Worm (Caenorhabditis elegans) whole organism, L4 larva: Measurements from ENCODE around the gene lact-7.

Source experiments
- ZK546.5 ChIP-seq, 2 experiments: sonication (generic microtip); optimal IDR thresholded peaks; 2 replicates each; lab custom pipeline; 2017; ENCODE audit warnings: missing biosample characterization in 2 of 2, missing genetic modification characterization in 2 of 2
- cey-2 ChIP-seq: sonication (generic microtip); optimal IDR thresholded peaks from 3 replicates; lab custom pipeline; 2017; ENCODE audit warnings: missing genetic modification characterization, mild to moderate bottlenecking, missing compliant biosample characterization, antibody characterized with exemption, borderline replicate concordance; ENCODE audit not compliant: insufficient read depth
- fkh-10 ChIP-seq: fragments of 150-350 bp; optimal IDR thresholded peaks from 2 replicates; lab custom pipeline; 2014; ENCODE audit warnings: missing biosample characterization, missing genetic modification reagents, missing genetic modification characterization
- lsy-2 ChIP-seq, 2 experiments: fragments of 150-350 bp in 1 of 2; sonication (generic microtip) in 1 of 2; optimal IDR thresholded peaks; 2 replicates each; lab custom pipeline; 2014 to 2017; ENCODE audit warnings: missing biosample characterization in 2 of 2, missing genetic modification characterization in 2 of 2
- nhr-6 ChIP-seq: fragments of 150-350 bp; optimal IDR thresholded peaks from 2 replicates; lab custom pipeline; 2014; ENCODE audit warnings: missing biosample characterization, missing genetic modification characterization
- nhr-77 ChIP-seq: fragments of 150-350 bp; optimal IDR thresholded peaks from 2 replicates; lab custom pipeline; 2014; ENCODE audit warnings: missing biosample characterization, missing genetic modification characterization
- unc-130 ChIP-seq: sonication (generic microtip); optimal IDR thresholded peaks from 2 replicates; lab custom pipeline; 2016; ENCODE audit warnings: missing genetic modification reagents, missing genetic modification characterization, missing compliant biosample characterization
- unc-62 ChIP-seq, 3 experiments: fragments of 150-350 bp in 1 of 3; sonication (generic microtip); optimal IDR thresholded peaks in 2 of 3; peaks in 1 of 3; 1 replicate in 1 of 3; 2 replicates in 2 of 3; lab custom pipeline; 2014 to 2017; ENCODE audit warnings: missing biosample characterization in 3 of 3, missing genetic modification characterization in 3 of 3, missing genetic modification reagents in 3 of 3, missing genotype in 1 of 3
- zag-1 ChIP-seq: fragments of 150-350 bp; optimal IDR thresholded peaks from 2 replicates; lab custom pipeline; 2014; ENCODE audit warnings: missing biosample characterization, missing genetic modification characterization

ce11 chrX:11743723-11744122 lies 15.2 kb upstream of the lact-7 start:
- TF ChIP-seq zag-1 (tag; lab: Kevin White, UChicago): no peak
- no peak for TF ChIP-seq cey-2 (tag; lab: Kevin White, UChicago)
- TF ChIP-seq unc-130 (GFP tag; lab: Kevin White, UChicago): no peak
- TF ChIP-seq fkh-10 (GFP tag; lab: Kevin White, UChicago): no peak
- TF ChIP-seq unc-62 (GFP tag; optimal IDR thresholded peaks at IDR 0.05 in 1 of 2; lab: Kevin White, UChicago): no peak
- TF ChIP-seq unc-62 (tag; optimal IDR thresholded peaks at IDR 0.05; lab: Kevin White, UChicago): no peak
- no peak for TF ChIP-seq nhr-77 (tag; lab: Kevin White, UChicago)
- no peak for TF ChIP-seq nhr-6 (tag; lab: Kevin White, UChicago)
- no peak for TF ChIP-seq ZK546.5 (tag; optimal IDR thresholded peaks at IDR 0.05; lab: Kevin White, UChicago)
- no peak for TF ChIP-seq lsy-2 (tag; optimal IDR thresholded peaks at IDR 0.05; lab: Kevin White, UChicago)
